Worm (Caenorhabditis elegans) whole organism, late embryonic: ENCODE results near the gene C01G12.3.

Experiments used
- C38D4.7 ChIP-seq: fragments of 200-800 bp; sonication (Bioruptor generic); optimal IDR thresholded peaks from 2 replicates; lab custom pipeline; 2018; ENCODE audit warnings: mild to moderate bottlenecking, missing genetic modification characterization, moderate library complexity, missing compliant biosample characterization
- fkh-10 ChIP-seq: fragments of 150-350 bp; optimal IDR thresholded peaks from 2 replicates; lab custom pipeline; 2014; ENCODE audit warnings: missing biosample characterization, missing genetic modification reagents, missing genetic modification characterization
- gmeb-2 ChIP-seq: sonication (generic microtip); optimal IDR thresholded peaks from 2 replicates; lab custom pipeline; 2016; ENCODE audit warnings: missing genetic modification characterization, inconsistent platforms, missing compliant biosample characterization
- madf-2 ChIP-seq: sonication (generic microtip); optimal IDR thresholded peaks from 2 replicates; lab custom pipeline; 2017; ENCODE audit warnings: missing genetic modification characterization, missing compliant biosample characterization
- syd-9 ChIP-seq: sonication (generic microtip); optimal IDR thresholded peaks from 2 replicates; lab custom pipeline; 2016; ENCODE audit warnings: mild to moderate bottlenecking, missing genetic modification characterization, moderate library complexity, missing compliant biosample characterization

ce11 chrII:14567811-14568210, 14.3 kb downstream of the C01G12.3 start:
- no peak for TF ChIP-seq C38D4.7
- TF ChIP-seq madf-2, result no peak
- TF ChIP-seq fkh-10 (GFP tag; lab: Kevin White, UChicago), result no peak
- TF ChIP-seq gmeb-2 (tag; lab: Kevin White, UChicago), result no peak
- no peak for TF ChIP-seq syd-9
